Fruit fly (Drosophila melanogaster) whole organism, embryonic: ENCODE results near the gene anchor.
A peak's percentile ranks its signal among the peaks of the same experiment; 100 is the strongest.

ENCODE experiments used
- Atf3 ChIP-seq: fragments of 200-800 bp; sonication (Bioruptor generic); optimal IDR thresholded peaks from 3 replicates; lab custom pipeline; 2016; ENCODE audit warnings: missing biosample characterization, missing genetic modification characterization
- Bdp1 ChIP-seq: fragments of 200-800 bp; sonication (Bioruptor generic); optimal IDR thresholded peaks from 3 replicates; lab custom pipeline; 2016; ENCODE audit warnings: missing biosample characterization, missing genetic modification characterization
- Bgb ChIP-seq: fragments of 200-800 bp; sonication (Bioruptor generic); IDR thresholded peaks from 2 replicates; pipeline ENCODE4 v1.3.6; 2022; ENCODE audit warnings: missing biosample characterization, missing genetic modification characterization; ENCODE audit not compliant: partially characterized antibody
- Bteb2 ChIP-seq: fragments of 200-800 bp; sonication (Bioruptor generic); optimal IDR thresholded peaks from 2 replicates; lab custom pipeline; 2016; ENCODE audit warnings: missing biosample characterization, missing genetic modification characterization
- CG10431 ChIP-seq: fragments of 200-800 bp; sonication (Bioruptor generic); optimal IDR thresholded peaks from 3 replicates; lab custom pipeline; 2018; ENCODE audit warnings: missing biosample characterization, mild to moderate bottlenecking, missing genetic modification characterization
- CG11723 ChIP-seq: fragments of 200-800 bp; sonication (Bioruptor generic); optimal IDR thresholded peaks from 2 replicates; lab custom pipeline; 2017; ENCODE audit warnings: missing biosample characterization, mild to moderate bottlenecking, missing genetic modification characterization
- CG13624 ChIP-seq: fragments of 200-800 bp; sonication (Bioruptor generic); optimal IDR thresholded peaks from 2 replicates; lab custom pipeline; 2016; ENCODE audit warnings: missing biosample characterization, missing genetic modification characterization
- CG1529 ChIP-seq: fragments of 200-800 bp; sonication (Bioruptor generic); optimal IDR thresholded peaks from 3 replicates; lab custom pipeline; 2018; ENCODE audit warnings: missing biosample characterization, missing genetic modification characterization
- CG1647 ChIP-seq: fragments of 200-800 bp; sonication (Bioruptor generic); optimal IDR thresholded peaks from 3 replicates; lab custom pipeline; 2016; ENCODE audit warnings: missing biosample characterization, missing genetic modification characterization
- CG17361 ChIP-seq: fragments of 200-800 bp; sonication (Bioruptor generic); IDR thresholded peaks from 3 replicates; pipeline ENCODE4 v1.3.6; 2022; ENCODE audit warnings: missing biosample characterization, missing genetic modification characterization
- CG2199 ChIP-seq: fragments of 200-800 bp; sonication (Bioruptor generic); IDR thresholded peaks from 3 replicates; pipeline ENCODE4 v1.3.6; 2022; ENCODE audit warnings: missing biosample characterization, missing genetic modification characterization
- CG4328 ChIP-seq: fragments of 200-800 bp; sonication (Bioruptor generic); optimal IDR thresholded peaks from 3 replicates; lab custom pipeline; 2017; ENCODE audit warnings: missing biosample characterization, missing genetic modification reagents, missing genetic modification characterization
- CG43689 ChIP-seq: fragments of 200-800 bp; sonication (Bioruptor generic); IDR thresholded peaks from 2 replicates; pipeline ENCODE4 v1.3.6; 2022; ENCODE audit warnings: missing biosample characterization, missing genetic modification characterization
- CG9817 ChIP-seq: fragments of 200-800 bp; sonication (Bioruptor generic); optimal IDR thresholded peaks from 2 replicates; lab custom pipeline; 2018; ENCODE audit warnings: missing biosample characterization, mild to moderate bottlenecking, missing genetic modification characterization, moderate library complexity
- CkIIα-i1 ChIP-seq: fragments of 200-800 bp; sonication (Bioruptor generic); IDR thresholded peaks from 2 replicates; pipeline ENCODE4 v1.3.6; 2022; ENCODE audit warnings: missing biosample characterization, missing genetic modification characterization
- Drgx ChIP-seq: fragments of 200-800 bp; sonication (Bioruptor generic); IDR thresholded peaks from 2 replicates; pipeline ENCODE4 v1.3.6; 2022; ENCODE audit warnings: missing biosample characterization, missing genetic modification characterization
- Ets65A ChIP-seq: fragments of 200-800 bp; sonication (Bioruptor generic); peaks from one replicate; lab custom pipeline; 2016; ENCODE audit warnings: missing biosample characterization, missing genetic modification characterization
- Ets97D ChIP-seq: fragments of 200-800 bp; sonication (Bioruptor generic); optimal IDR thresholded peaks from 3 replicates; lab custom pipeline; 2016; ENCODE audit warnings: missing biosample characterization, missing genetic modification characterization
- Hsf ChIP-seq: fragments of 200-800 bp; sonication (Bioruptor generic); optimal IDR thresholded peaks from 3 replicates; lab custom pipeline; 2016; ENCODE audit warnings: missing biosample characterization, missing genetic modification characterization
- Lpt ChIP-seq: fragments of >200 bp; optimal IDR thresholded peaks from 2 replicates; lab custom pipeline; 2018; ENCODE audit warnings: missing biosample characterization, missing genetic modification characterization
- Max ChIP-seq: fragments of 200-800 bp; sonication (Bioruptor generic); optimal IDR thresholded peaks from 2 replicates; lab custom pipeline; 2016; ENCODE audit warnings: missing biosample characterization, mild to moderate bottlenecking, missing genetic modification characterization
- NK7.1 ChIP-seq: fragments of 200-800 bp; sonication (Bioruptor generic); optimal IDR thresholded peaks from 3 replicates; lab custom pipeline; 2016; ENCODE audit warnings: missing biosample characterization, missing genetic modification characterization
- NfI ChIP-seq: fragments of 200-800 bp; sonication (Bioruptor generic); optimal IDR thresholded peaks from 3 replicates; lab custom pipeline; 2018; ENCODE audit warnings: missing biosample characterization, mild to moderate bottlenecking, missing genetic modification characterization, moderate library complexity
- Oaz ChIP-seq: fragments of 200-800 bp; sonication (Bioruptor generic); IDR thresholded peaks from 2 replicates; pipeline ENCODE4 v1.3.6; 2022; ENCODE audit warnings: missing biosample characterization, missing genetic modification characterization
- Ptx1 ChIP-seq: fragments of 200-800 bp; sonication (Bioruptor generic); IDR thresholded peaks from 2 replicates; pipeline ENCODE4 v1.3.6; 2022; ENCODE audit warnings: missing biosample characterization, missing genetic modification characterization
- Six4 ChIP-seq: fragments of 200-800 bp; sonication (Bioruptor generic); optimal IDR thresholded peaks from 2 replicates; lab custom pipeline; 2016; ENCODE audit warnings: missing biosample characterization, missing genetic modification characterization
- ase ChIP-seq: fragments of 200-800 bp; sonication (Bioruptor generic); IDR thresholded peaks from 3 replicates; pipeline ENCODE4 v1.3.6; 2022; ENCODE audit warnings: missing biosample characterization, missing genetic modification characterization
- br ChIP-seq: fragments of >200 bp; optimal IDR thresholded peaks from 2 replicates; lab custom pipeline; 2017
- cg ChIP-seq: fragments of 200-800 bp; sonication (Bioruptor generic); optimal IDR thresholded peaks from 3 replicates; lab custom pipeline; 2019; ENCODE audit warnings: missing biosample characterization, mild to moderate bottlenecking, missing genetic modification characterization, moderate library complexity
- corto ChIP-seq: fragments of 200-800 bp; sonication (Bioruptor generic); optimal IDR thresholded peaks from 2 replicates; lab custom pipeline; 2016; ENCODE audit warnings: missing biosample characterization, mild to moderate bottlenecking, missing genetic modification characterization, moderate library complexity
- da ChIP-seq: fragments of 200-800 bp; sonication (Bioruptor generic); optimal IDR thresholded peaks from 2 replicates; lab custom pipeline; 2016; ENCODE audit warnings: missing biosample characterization, missing genetic modification characterization
- dati ChIP-seq: fragments of 200-800 bp; sonication (Bioruptor generic); IDR thresholded peaks from 2 replicates; pipeline ENCODE4 v1.3.6; 2022; ENCODE audit warnings: missing biosample characterization, missing genetic modification characterization
- dpn ChIP-seq, 2 experiments: fragments of 200-800 bp; sonication (Bioruptor generic); optimal IDR thresholded peaks; 3 replicates each; lab custom pipeline; 2016; ENCODE audit warnings: missing biosample characterization in 2 of 2, missing genetic modification characterization in 2 of 2
- gem ChIP-seq: fragments of 200-800 bp; sonication (Bioruptor generic); optimal IDR thresholded peaks from 2 replicates; lab custom pipeline; 2019; ENCODE audit warnings: missing biosample characterization, mild to moderate bottlenecking, missing genetic modification characterization, moderate library complexity
- grau ChIP-seq: fragments of 200-800 bp; optimal IDR thresholded peaks from 3 replicates; lab custom pipeline; 2019; ENCODE audit warnings: missing biosample characterization, mild to moderate bottlenecking, missing genetic modification characterization, moderate library complexity
- ind ChIP-seq: fragments of 200-800 bp; sonication (Bioruptor generic); optimal IDR thresholded peaks from 3 replicates; lab custom pipeline; 2016; ENCODE audit warnings: missing biosample characterization, missing genetic modification characterization
- inv ChIP-seq: fragments of 200-800 bp; sonication (Bioruptor generic); IDR thresholded peaks from 2 replicates; pipeline ENCODE4 v1.3.6; 2022; ENCODE audit warnings: missing biosample characterization, missing genetic modification characterization; ENCODE audit not compliant: partially characterized antibody
- jumu ChIP-seq: fragments of 200-800 bp; sonication (Bioruptor generic); optimal IDR thresholded peaks from 3 replicates; lab custom pipeline; 2016; ENCODE audit warnings: missing biosample characterization, missing genetic modification characterization
- knrl ChIP-seq: fragments of 200-800 bp; sonication (Bioruptor generic); IDR thresholded peaks from 3 replicates; pipeline ENCODE4 v1.3.6; 2022; ENCODE audit warnings: missing biosample characterization, missing genetic modification characterization; ENCODE audit not compliant: partially characterized antibody
- lola ChIP-seq, 3 experiments: fragments of >200 bp in 2 of 3; fragments of 200-800 bp in 1 of 3; sonication (Bioruptor generic) in 1 of 3; optimal IDR thresholded peaks; 2 replicates each; lab custom pipeline; 2017 to 2019; ENCODE audit warnings: missing biosample characterization in 3 of 3, missing genetic modification characterization in 3 of 3, mild to moderate bottlenecking in 1 of 3, moderate library complexity in 1 of 3
- odd ChIP-seq: fragments of 200-800 bp; sonication (Bioruptor generic); optimal IDR thresholded peaks from 2 replicates; lab custom pipeline; 2017; ENCODE audit warnings: missing biosample characterization, mild to moderate bottlenecking, missing genetic modification characterization
- otp ChIP-seq: fragments of 200-800 bp; sonication (Bioruptor generic); IDR thresholded peaks from 3 replicates; pipeline ENCODE4, ENCODE4 v1.3.6; 2022; ENCODE audit warnings: missing biosample characterization, missing genetic modification characterization
- row ChIP-seq: fragments of 200-800 bp; sonication (Bioruptor generic); IDR thresholded peaks from 3 replicates; pipeline ENCODE4 v1.3.6; 2022; ENCODE audit warnings: missing biosample characterization, missing genetic modification characterization
- sd ChIP-seq: fragments of 200-800 bp; sonication (Bioruptor generic); optimal IDR thresholded peaks from 3 replicates; lab custom pipeline; 2018; ENCODE audit warnings: missing biosample characterization, mild to moderate bottlenecking, missing genetic modification characterization, moderate library complexity
- sob ChIP-seq: fragments of 200-800 bp; sonication (Bioruptor generic); IDR thresholded peaks from 2 replicates; pipeline ENCODE4 v1.3.6; 2022; ENCODE audit warnings: missing biosample characterization, missing genetic modification characterization
- ssp ChIP-seq: fragments of 200-800 bp; sonication (Bioruptor generic); IDR thresholded peaks from 2 replicates; pipeline ENCODE4 v1.3.6; 2022; ENCODE audit warnings: missing biosample characterization, missing genetic modification characterization
- vvl ChIP-seq: fragments of 200-800 bp; sonication (Bioruptor generic); IDR thresholded peaks from 2 replicates; pipeline ENCODE4 v1.3.6; 2022; ENCODE audit warnings: missing biosample characterization, missing genetic modification characterization
- wek ChIP-seq: fragments of 200-800 bp; sonication (Bioruptor generic); optimal IDR thresholded peaks from 3 replicates; lab custom pipeline; 2018; ENCODE audit warnings: missing biosample characterization, mild to moderate bottlenecking, missing genetic modification characterization, moderate library complexity
- zen2 ChIP-seq: fragments of 200-800 bp; sonication (Bioruptor generic); IDR thresholded peaks from 3 replicates; pipeline ENCODE4 v1.3.6; 2022; ENCODE audit warnings: missing biosample characterization, missing genetic modification characterization; ENCODE audit not compliant: partially characterized antibody

The anchor gene

DNA sequence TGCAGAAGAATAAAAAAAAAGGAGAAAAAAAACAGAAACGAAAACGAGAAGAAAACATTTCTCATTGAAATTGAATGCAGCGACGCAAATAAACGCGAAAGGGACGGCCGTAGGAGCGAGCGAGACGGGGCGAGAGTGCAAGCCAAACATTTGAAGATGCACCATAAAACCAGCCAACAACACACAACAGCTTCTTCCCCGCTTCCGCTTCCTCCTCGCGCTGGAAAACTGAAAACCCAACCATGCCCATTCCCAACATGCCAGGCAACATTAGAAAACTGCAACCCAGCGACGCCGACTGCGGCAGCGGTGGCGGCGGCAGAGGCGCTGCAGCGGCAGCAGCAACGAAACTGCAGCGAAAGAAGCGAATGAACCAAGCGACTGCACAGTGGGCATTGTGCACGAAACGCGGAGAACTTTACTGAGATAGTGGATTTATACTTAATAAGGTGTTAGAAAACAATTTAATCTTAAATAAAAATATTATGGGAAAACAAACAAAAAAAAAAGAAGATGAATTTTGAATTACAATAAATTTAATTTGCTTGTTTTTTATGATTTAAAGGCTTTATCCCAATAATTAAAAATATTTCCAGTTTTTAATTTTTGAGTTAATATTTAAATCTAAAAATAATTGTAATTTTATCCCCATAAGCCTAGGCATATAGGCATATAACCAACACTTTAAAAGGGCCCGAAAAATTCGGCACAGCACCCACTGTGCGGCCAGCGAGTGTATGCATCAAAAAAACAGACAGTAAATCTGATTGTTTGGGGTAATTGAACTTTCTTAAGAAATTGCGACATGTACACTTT, 10.5 kb upstream of the anchor start (continued):
- peak; percentile 78 for TF ChIP-seq CG1529 (GFP tag; lab: Kevin White, UChicago)
- peak; percentile 70 for TF ChIP-seq corto (GFP tag; lab: Kevin White, UChicago)
- TF ChIP-seq dpn (GFP tag; optimal IDR thresholded peaks at IDR 0.05; lab: Kevin White, UChicago), result peak in 1 of 2 experiments; percentile 53
- TF ChIP-seq cg, result no peak
- no peak for TF ChIP-seq br (lab: Kevin White, UChicago)
- TF ChIP-seq CG4328 (GFP tag; lab: Kevin White, UChicago), result peak; percentile 12
- TF ChIP-seq Six4 (GFP tag; lab: Kevin White, UChicago), result peak; percentile 63
- no peak for TF ChIP-seq CG13624 (GFP tag; lab: Kevin White, UChicago)
- TF ChIP-seq Ets65A (GFP tag; lab: Kevin White, UChicago), result peak; percentile 71
- peak; percentile 39 for TF ChIP-seq Hsf (GFP tag; lab: Kevin White, UChicago)
- no peak for TF ChIP-seq otp (GFP tag; lab: Robert Waterston, UW)
- peak; percentile 3 for TF ChIP-seq NfI (GFP tag; lab: Kevin White, UChicago)
- no peak for TF ChIP-seq NK7.1
- TF ChIP-seq ind (GFP tag; lab: Kevin White, UChicago), result peak; percentile 41
- no peak for TF ChIP-seq sob (GFP tag; lab: Robert Waterston, UW)
- TF ChIP-seq Drgx (GFP tag; lab: Robert Waterston, UW), result peak; percentile 82
- TF ChIP-seq Ets97D, result no peak
- TF ChIP-seq CG1647, result no peak
- TF ChIP-seq Lpt (GFP tag; lab: Kevin White, UChicago), result no peak
- no peak for TF ChIP-seq CG9817 (tag; lab: Kevin White, UChicago)
- no peak for TF ChIP-seq da (GFP tag; lab: Kevin White, UChicago)
- no peak for TF ChIP-seq jumu
- TF ChIP-seq inv (GFP tag; lab: Robert Waterston, UW), result no peak

DNA sequence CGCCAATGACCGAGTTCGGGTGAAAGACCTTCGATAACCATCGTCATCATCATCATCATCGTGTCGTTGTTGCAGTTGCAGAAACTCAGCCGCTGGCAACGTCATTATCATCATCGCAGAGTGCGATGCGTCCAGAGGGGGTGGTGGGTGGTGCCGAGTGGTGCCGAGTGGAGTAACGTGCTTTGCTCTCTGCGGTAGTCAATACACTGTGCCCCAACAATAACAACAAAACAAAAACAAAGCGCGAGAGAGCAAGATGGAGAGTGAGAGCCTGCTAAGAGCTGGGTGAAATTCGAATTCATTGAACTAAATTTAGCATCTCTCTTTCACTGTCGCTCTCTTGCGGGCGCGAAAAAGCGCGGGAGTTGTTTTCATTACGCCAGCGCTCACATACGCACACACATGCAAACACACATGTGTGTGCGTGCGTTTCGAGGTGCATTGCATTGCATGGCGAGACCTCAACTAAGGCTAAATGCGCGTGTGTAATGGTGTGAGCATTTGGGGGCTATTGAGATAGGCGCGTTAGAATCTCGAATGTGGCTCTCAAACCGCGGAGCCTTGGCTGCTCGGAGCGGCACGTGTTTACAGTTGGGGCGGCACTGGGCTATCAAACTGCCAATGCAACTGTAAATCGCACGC, 9.6 kb upstream of the anchor start:
- peak; percentile 73; the same call in 1 of the 3 replicates for TF ChIP-seq CG2199
- TF ChIP-seq sd (tag; lab: Kevin White, UChicago), result peak; percentile 12
- TF ChIP-seq Bteb2 (GFP tag; lab: Kevin White, UChicago), result no peak
- no peak for TF ChIP-seq grau (tag; lab: Kevin White, UChicago)
- TF ChIP-seq lola (GFP tag; optimal IDR thresholded peaks at IDR 0.05; lab: Kevin White, UChicago), result peak in 1 of 3 experiments; percentile 21
- TF ChIP-seq gem (tag; lab: Kevin White, UChicago), result no peak
- peak; percentile 33 for TF ChIP-seq CG10431 (GFP tag; lab: Kevin White, UChicago)
- TF ChIP-seq ssp (GFP tag; lab: Robert Waterston, UW), result no peak
- TF ChIP-seq CG11723 (GFP tag; lab: Kevin White, UChicago), result no peak
- no peak for TF ChIP-seq wek (GFP tag; lab: Kevin White, UChicago)
- TF ChIP-seq zen2 (GFP tag; lab: Robert Waterston, UW), result 0 out of 3 replicates have a peak, but pooled peaks have one; percentile 34
- TF ChIP-seq Ptx1, result peak; percentile 18; the same call in 1 of the 2 replicates
- TF ChIP-seq odd (GFP tag; lab: Kevin White, UChicago), result no peak
- no peak for TF ChIP-seq dati
- TF ChIP-seq ase (GFP tag; lab: Robert Waterston, UW), result 0 out of 3 replicates have a peak, but pooled peaks have one; percentile 7
- TF ChIP-seq CG43689, result no peak
- no peak for TF ChIP-seq row (GFP tag; lab: Robert Waterston, UW)
- no peak for TF ChIP-seq Oaz (GFP tag; lab: Robert Waterston, UW)
- no peak for TF ChIP-seq CG17361
- TF ChIP-seq Atf3 (GFP tag; lab: Kevin White, UChicago), result no peak
- TF ChIP-seq vvl (GFP tag; lab: Robert Waterston, UW), result no peak; the same call in 1 of the 2 replicates
- peak; percentile 44; the same call in 2 of the 3 replicates for TF ChIP-seq knrl (GFP tag; lab: Robert Waterston, UW)
- no peak for TF ChIP-seq CkIIα-i1 (GFP tag; lab: Robert Waterston, UW)
- no peak for TF ChIP-seq Bdp1 (GFP tag; lab: Kevin White, UChicago)
- TF ChIP-seq CG4328 (GFP tag; lab: Kevin White, UChicago), result no peak
- TF ChIP-seq Bgb (GFP tag; lab: Robert Waterston, UW), result peak; percentile 37; the same call in 1 of the 2 replicates
- TF ChIP-seq Max (GFP tag; lab: Kevin White, UChicago), result peak; percentile 50
